Worm (Caenorhabditis elegans): ENCODE data around the gene msrp-6.

DNA sequence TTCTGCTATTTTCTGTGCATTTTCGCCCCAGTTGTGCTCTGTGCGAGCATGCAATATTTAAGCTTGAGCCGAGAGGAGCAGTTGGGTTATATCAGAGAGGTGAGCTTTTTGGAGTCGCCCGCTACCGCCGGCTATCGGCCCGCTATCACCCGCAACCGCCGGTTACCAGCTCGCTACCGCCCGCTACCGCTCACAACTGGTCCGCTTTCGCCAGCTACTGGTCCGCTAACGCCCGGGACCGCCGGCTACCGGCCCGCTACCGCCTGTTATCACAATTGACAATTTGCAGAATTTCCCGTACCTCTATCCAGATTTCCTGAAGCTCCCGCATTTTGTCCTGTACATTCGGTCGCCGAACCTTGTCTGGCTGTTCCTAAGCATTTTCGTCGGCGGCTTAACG is 9.2 kb downstream of the msrp-6 start:
- TF ChIP-seq dao-5 (tag; optimal IDR thresholded peaks at IDR 0.05), result no peak
- no peak for TF ChIP-seq W03F9.2 (tag; optimal IDR thresholded peaks at IDR 0.05)
- TF ChIP-seq him-1 (tag; optimal IDR thresholded peaks at IDR 0.05), result no peak

All from whole organism, L4/young adult.